Worm (Caenorhabditis elegans): ENCODE data around the gene hot-4.

DNA sequence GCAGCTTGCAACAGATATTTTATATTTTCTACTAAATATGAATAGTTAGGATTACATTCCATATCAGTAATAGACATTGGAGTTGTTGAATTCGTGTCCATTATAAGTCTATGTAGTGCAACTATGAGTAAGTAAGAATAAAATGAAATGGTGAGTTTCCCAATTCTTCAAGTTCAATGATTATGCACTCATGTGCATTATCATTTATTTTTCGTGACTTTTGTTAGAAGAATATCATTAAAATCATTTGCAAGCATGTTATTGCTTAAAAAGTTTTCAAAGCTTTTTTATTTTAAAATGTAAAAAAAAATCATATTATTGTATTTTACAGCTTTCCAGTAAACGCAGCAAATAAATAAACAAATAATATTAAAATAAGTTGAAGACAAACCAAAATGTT is 39.5 kb downstream of the hot-4 start, which contains the start of gene srg-9:
- TF ChIP-seq pes-1 (GFP tag; IDR thresholded peaks at IDR 0.05) (no peak), hmbx-1 (tag; optimal IDR thresholded peaks at IDR 0.05) (no peak), tbx-11 (GFP tag; IDR thresholded peaks at IDR 0.05) (no peak), aly-1 (tag; optimal IDR thresholded peaks at IDR 0.05) (no peak), F13C5.2 (tag; optimal IDR thresholded peaks at IDR 0.05) (no peak), ama-1 (optimal IDR thresholded peaks at IDR 0.05) (no peak), ceh-13 (GFP tag; optimal IDR thresholded peaks at IDR 0.05) (no peak), ceh-36 (tag; optimal IDR thresholded peaks at IDR 0.05) (no peak)

Data from whole organism, early embryonic.